Fruit fly (Drosophila melanogaster): ENCODE results near the gene CG43095.
A peak's percentile ranks its signal among the peaks of the same experiment; 100 is the strongest.

Gene CG43095

dm6 chr3R:22747423-22748090 lies 24.0 kb downstream of the CG43095 start, which contains the start of gene CG17141:
CG17141 (minus strand) TSS chr3R:22747599.
- TF ChIP-seq CG17801 (GFP tag; optimal IDR thresholded peaks at IDR 0.05; ENCODE audit: partially characterized antibody), result no peak

DNA sequence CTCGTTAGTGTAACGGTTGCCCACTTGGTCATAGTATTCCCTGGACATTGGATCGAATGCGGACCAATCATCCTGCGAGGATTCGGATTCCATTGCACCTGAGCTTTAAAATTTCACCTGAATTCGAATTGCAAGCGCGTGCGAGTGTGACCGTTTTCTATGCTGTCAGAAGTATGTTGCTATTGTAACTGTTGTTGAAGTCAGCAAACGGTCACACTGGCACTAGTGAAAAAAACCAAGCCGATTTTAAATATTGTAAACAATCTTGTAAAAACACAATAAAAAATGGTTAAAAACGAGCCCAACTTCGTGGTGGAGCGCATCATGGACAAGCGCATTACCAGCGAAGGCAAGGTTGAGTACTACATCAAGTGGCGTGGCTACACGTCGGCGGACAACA lies 26.1 kb downstream of the CG43095 start, which contains the start of the genes vret and HP1c:
Gene vret (minus strand): TSS at position 150 of the 400 bp plus-strand sequence.
Gene HP1c (plus strand): TSS at position 189 of the 400 bp plus-strand sequence.
- TF ChIP-seq CG17801 (GFP tag; optimal IDR thresholded peaks at IDR 0.05; ENCODE audit: partially characterized antibody), result no peak

DNA sequence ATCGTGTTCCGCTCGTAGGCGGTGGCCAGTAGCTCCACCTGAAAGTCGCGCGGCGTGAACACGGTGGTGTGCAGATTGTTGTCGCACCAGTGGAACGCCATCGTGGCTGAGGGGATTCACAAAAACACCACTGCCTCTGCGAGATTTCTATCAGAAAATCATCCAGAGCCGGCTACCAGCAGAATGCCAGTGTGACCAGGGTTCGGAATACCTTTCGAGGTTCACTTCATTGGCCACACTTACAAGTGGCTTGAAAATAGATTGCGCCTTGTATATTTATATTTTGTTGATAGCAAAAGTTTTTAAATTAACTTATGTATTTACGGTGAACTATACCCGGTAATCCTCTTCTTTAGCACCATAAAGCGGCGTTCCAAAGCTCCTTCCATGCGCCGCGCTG lies 30.6 kb downstream of the CG43095 start, which contains the start of the genes Dcr-1 and CG6985:
Gene Dcr-1 (minus strand): TSS at position 162 of the 400 bp plus-strand sequence.
Gene CG6985 (plus strand): TSS at position 221 of the 400 bp plus-strand sequence.
- no peak for TF ChIP-seq CG17801 (GFP tag; optimal IDR thresholded peaks at IDR 0.05; ENCODE audit: partially characterized antibody)

DNA sequence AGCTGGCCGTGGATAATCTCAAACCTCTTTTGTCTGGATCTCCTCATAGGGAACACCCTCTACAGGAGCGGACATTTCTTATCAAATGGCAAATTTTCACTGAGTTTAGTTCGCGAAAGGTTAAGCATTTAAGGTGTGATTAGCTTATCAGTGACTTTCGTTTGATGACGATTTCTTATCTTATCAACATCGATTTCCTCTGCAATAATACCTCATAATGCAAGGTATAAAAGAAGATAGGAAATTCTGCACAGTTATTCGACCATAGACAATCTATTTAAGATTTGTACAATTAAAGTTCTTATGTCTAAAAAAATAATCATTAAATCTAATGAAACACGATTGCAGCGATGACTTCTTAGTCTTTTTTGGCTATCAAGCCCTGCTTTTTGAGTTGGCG lies 37.8 kb downstream of the CG43095 start, which contains the start of gene Takl2:
Gene Takl2 (minus strand): TSS at position 101 of the 400 bp plus-strand sequence.
- no peak for TF ChIP-seq CG17801 (GFP tag; optimal IDR thresholded peaks at IDR 0.05; ENCODE audit: partially characterized antibody)

dm6 chr3R:22732995-22733394 lies 38.6 kb downstream of the CG43095 start:
- TF ChIP-seq CG17801 (GFP tag; optimal IDR thresholded peaks at IDR 0.05; ENCODE audit: partially characterized antibody), result no peak

- no peak for TF ChIP-seq CG17801 (GFP tag; optimal IDR thresholded peaks at IDR 0.05; ENCODE audit: partially characterized antibody)
These were observed 43.7 kb downstream of the CG43095 start for dm6 chr3R:22727857-22728256.

- no peak for TF ChIP-seq CG17801 (GFP tag; optimal IDR thresholded peaks at IDR 0.05; ENCODE audit: partially characterized antibody)
These were observed 44.1 kb downstream of the CG43095 start for dm6 chr3R:22727456-22727833.

- no peak for TF ChIP-seq CG17801 (GFP tag; optimal IDR thresholded peaks at IDR 0.05; ENCODE audit: partially characterized antibody)
These were observed 44.7 kb downstream of the CG43095 start, which contains the start of gene CG45049 for dm6 chr3R:22726771-22727455. CG45049 (plus strand) TSS chr3R:22726967.

dm6 chr3R:22726031-22726770 lies 45.4 kb downstream of the CG43095 start, which contains the start of gene RNF220:
RNF220 (minus strand) TSS chr3R:22726414.
- no peak for TF ChIP-seq CG17801 (GFP tag; optimal IDR thresholded peaks at IDR 0.05; ENCODE audit: partially characterized antibody)

DNA sequence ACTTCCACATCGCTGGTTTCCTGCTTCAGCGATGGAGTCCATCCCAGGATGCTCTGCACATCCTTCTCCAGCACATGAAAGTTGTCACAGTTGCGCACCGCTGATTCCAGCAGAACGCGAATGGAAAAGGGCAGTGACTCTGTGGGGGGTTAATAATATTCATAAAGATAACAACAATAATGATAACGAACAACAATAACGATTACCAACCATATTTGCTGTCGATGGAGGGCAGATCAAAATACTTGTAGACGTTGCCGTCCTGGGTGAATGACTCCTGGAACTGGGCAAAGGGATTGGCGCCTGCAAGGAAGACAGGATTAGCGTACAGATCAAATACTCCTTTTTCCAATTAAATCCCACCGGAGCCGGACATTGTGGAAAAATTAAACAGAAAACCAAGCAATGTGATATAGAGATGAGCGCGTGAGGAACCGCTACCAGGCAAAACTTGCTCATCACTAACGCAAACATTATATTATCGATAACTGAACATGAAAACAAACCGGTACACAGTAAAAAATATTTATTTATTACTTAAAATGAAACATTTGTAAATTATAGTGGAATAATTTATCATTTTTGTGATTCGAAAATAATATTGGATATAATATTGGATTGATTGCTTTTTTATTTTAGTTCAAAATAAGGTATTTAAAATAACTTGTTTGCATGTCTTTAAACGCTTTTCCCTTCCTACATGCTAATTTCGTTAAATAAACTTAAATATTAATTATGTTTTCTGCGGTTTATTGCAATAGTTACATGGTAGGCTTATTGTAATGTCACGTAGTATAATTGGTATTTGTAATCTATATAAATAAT lies 47.2 kb downstream of the CG43095 start, which contains the start of gene Irp-1A:
Gene Irp-1A (minus strand): TSS at position 439 of the 825 bp plus-strand sequence.
- peak; percentile 66 for TF ChIP-seq CG17801 (GFP tag; optimal IDR thresholded peaks at IDR 0.05; ENCODE audit: partially characterized antibody)
